Fruit fly (Drosophila melanogaster): ENCODE measurements around the gene CG16756.

DNA sequence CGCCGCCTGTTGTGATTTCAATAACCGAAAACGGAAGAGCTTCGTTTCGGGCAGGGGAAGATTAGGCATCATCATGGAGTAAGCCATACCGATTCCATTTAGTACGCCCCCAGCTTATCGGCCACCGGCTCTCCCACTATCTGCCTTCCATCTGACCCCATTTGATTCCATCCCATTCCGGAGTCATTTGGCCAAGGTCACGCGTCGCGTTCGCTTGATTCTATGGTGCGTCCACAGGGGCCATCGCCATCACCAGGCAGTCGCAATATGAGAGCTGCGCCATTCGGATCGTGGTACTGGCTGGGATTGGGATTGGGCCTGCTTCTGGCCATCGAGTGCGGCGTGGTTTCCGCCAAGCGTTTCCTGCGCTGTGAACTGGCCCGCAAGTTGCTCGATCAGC is at the start of gene CG16756:
- TF ChIP-seq CTCF (optimal IDR thresholded peaks at IDR 0.05) (no peak), CG8478 (optimal IDR thresholded peaks at IDR 0.05) (no peak)
